Worm (Caenorhabditis elegans) whole organism, L4 larva: ENCODE measurements around the gene stim-1.

Source experiments
- F44E2.7 ChIP-seq: fragments of 200-800 bp; sonication (Bioruptor generic); IDR thresholded peaks from 2 replicates; pipeline ENCODE4 v2.1.2; 2022; ENCODE audit warnings: missing genetic modification characterization, missing compliant biosample characterization
- ZK546.5 ChIP-seq, 2 experiments: sonication (generic microtip); optimal IDR thresholded peaks; 2 replicates each; lab custom pipeline; 2017; ENCODE audit warnings: missing biosample characterization in 2 of 2, missing genetic modification characterization in 2 of 2
- ama-1 ChIP-seq: fragments of 150-350 bp; optimal IDR thresholded peaks from 2 replicates; lab custom pipeline; 2014; ENCODE audit warnings: inconsistent platforms, mixed read lengths
- ceh-20 ChIP-seq: fragments of 200-800 bp; sonication (Bioruptor generic); IDR thresholded peaks from 2 replicates; pipeline ENCODE4 v1.3.6; 2022; ENCODE audit warnings: missing genetic modification reagents, missing genetic modification characterization, missing compliant biosample characterization
- ceh-82 ChIP-seq: sonication (generic microtip); optimal IDR thresholded peaks from 2 replicates; lab custom pipeline; 2017; ENCODE audit warnings: missing biosample characterization, missing genetic modification characterization
- lsy-2 ChIP-seq, 2 experiments: fragments of 150-350 bp in 1 of 2; sonication (generic microtip) in 1 of 2; optimal IDR thresholded peaks; 2 replicates each; lab custom pipeline; 2014 to 2017; ENCODE audit warnings: missing biosample characterization in 2 of 2, missing genetic modification characterization in 2 of 2
- nhr-11 ChIP-seq: fragments of 150-350 bp; optimal IDR thresholded peaks from 2 replicates; lab custom pipeline; 2014; ENCODE audit warnings: missing biosample characterization, missing genetic modification characterization
- nhr-25 ChIP-seq: sonication (generic microtip); optimal IDR thresholded peaks from 2 replicates; lab custom pipeline; 2017; ENCODE audit warnings: missing genetic modification characterization, mild to moderate bottlenecking, missing compliant biosample characterization, antibody characterized with exemption, moderate library complexity, borderline replicate concordance; ENCODE audit not compliant: insufficient read depth
- nhr-41 ChIP-seq: fragments of 200-800 bp; sonication (Bioruptor generic); IDR thresholded peaks from 2 replicates; pipeline ENCODE4 v1.3.6; 2022; ENCODE audit warnings: missing genetic modification reagents, missing genetic modification characterization, missing compliant biosample characterization
- snpc-4 ChIP-seq: fragments of 150-350 bp; optimal IDR thresholded peaks from 2 replicates; lab custom pipeline; 2014; ENCODE audit warnings: missing biosample characterization, missing genetic modification characterization
- unc-62 ChIP-seq, 3 experiments: fragments of 150-350 bp in 1 of 3; sonication (generic microtip); optimal IDR thresholded peaks in 2 of 3; peaks in 1 of 3; 1 replicate in 1 of 3; 2 replicates in 2 of 3; lab custom pipeline; 2014 to 2017; ENCODE audit warnings: missing biosample characterization in 3 of 3, missing genetic modification characterization in 3 of 3, missing genetic modification reagents in 3 of 3, missing genotype in 1 of 3

DNA sequence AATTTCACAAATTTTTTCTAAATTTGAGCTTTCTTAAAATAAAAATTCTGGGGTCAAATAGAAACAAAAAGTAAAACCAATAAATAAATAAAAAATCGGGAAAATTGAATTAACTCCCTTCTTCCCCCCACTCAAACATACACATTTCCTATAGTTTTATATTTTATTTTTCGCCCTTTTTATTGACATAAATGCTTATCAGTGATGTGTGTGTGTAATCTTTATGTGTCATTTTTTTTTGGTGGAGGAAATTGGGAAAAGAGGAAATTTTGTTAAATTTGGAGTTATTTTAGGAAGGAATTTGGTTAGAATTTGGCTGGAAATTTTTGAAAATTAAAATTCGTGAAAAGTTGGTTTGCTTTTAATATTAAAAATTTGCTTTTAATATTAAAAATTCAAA lies 4.0 kb upstream of the stim-1 start:
- TF ChIP-seq unc-62 (GFP tag; optimal IDR thresholded peaks at IDR 0.05 in 1 of 2; lab: Kevin White, UChicago), result no peak
- no peak for TF ChIP-seq unc-62 (tag; optimal IDR thresholded peaks at IDR 0.05; lab: Kevin White, UChicago)
- no peak for TF ChIP-seq lsy-2 (tag; optimal IDR thresholded peaks at IDR 0.05; lab: Kevin White, UChicago)
- TF ChIP-seq snpc-4, result no peak
- TF ChIP-seq ama-1 (lab: Kevin White, UChicago), result no peak
- no peak for TF ChIP-seq ceh-20 (GFP tag; lab: Robert Waterston, UW)
- no peak for TF ChIP-seq nhr-25
- no peak for TF ChIP-seq ZK546.5 (tag; optimal IDR thresholded peaks at IDR 0.05; lab: Kevin White, UChicago)
- TF ChIP-seq nhr-41 (GFP tag; lab: Robert Waterston, UW), result no peak
- no peak for TF ChIP-seq ceh-82
- TF ChIP-seq F44E2.7 (GFP tag; lab: Robert Waterston, UW), result no peak
- TF ChIP-seq nhr-11 (tag; lab: Kevin White, UChicago), result no peak
